Fruit fly (Drosophila melanogaster) whole organism, adult: ENCODE data around the gene CG11889.

ENCODE experiments used
- CG11617 ChIP-seq: fragments of 200-800 bp; sonication (Bioruptor generic); optimal IDR thresholded peaks from 2 replicates; lab custom pipeline; 2017; ENCODE audit warnings: mild to moderate bottlenecking, missing biosample characterization, missing genetic modification reagents, missing genetic modification characterization
- Clk ChIP-seq: fragments of 200-800 bp; sonication (Bioruptor generic); optimal IDR thresholded peaks from 2 replicates; lab custom pipeline; 2017; ENCODE audit warnings: missing biosample characterization, missing genetic modification characterization

DNA sequence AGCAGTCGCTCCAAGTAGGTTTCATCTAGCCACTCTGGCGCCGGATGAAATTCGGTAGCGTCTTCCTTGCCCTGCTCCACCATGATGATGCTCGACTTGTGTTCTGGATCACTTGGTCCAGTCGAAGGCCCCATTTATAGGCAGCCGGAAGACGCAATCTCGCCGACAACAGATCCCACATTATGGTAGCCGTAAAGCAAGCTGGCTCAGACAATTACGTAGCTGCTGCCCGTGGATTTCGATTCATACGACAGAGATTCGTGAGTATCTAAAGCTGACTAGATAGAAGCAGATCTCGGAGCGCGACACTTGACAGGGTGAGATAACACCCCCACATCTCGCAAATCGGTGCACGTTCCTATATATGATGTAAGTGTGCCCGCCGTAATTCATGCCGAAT is 7.1 kb downstream of the CG11889 start, which contains the start of gene CG10513:
- TF ChIP-seq Clk (GFP tag; lab: Kevin White, UChicago), result no peak
- TF ChIP-seq CG11617 (GFP tag; lab: Kevin White, UChicago), result no peak
